Worm (Caenorhabditis elegans) whole organism, L2 larva: ENCODE measurements around the gene T27A10.2.

Source experiments
- C34F6.9 ChIP-seq: fragments of 150-350 bp; optimal IDR thresholded peaks from 2 replicates; lab custom pipeline; 2014; ENCODE audit warnings: missing biosample characterization, missing genetic modification characterization
- ZK546.5 ChIP-seq: sonication (generic microtip); optimal IDR thresholded peaks from 2 replicates; lab custom pipeline; 2017; ENCODE audit warnings: missing biosample characterization, missing genetic modification characterization
- alr-1 ChIP-seq: fragments of 150-350 bp; optimal IDR thresholded peaks from 2 replicates; lab custom pipeline; 2014; ENCODE audit warnings: missing biosample characterization, missing genetic modification characterization
- aly-2 ChIP-seq: fragments of 150-350 bp; optimal IDR thresholded peaks from 2 replicates; lab custom pipeline; 2014; ENCODE audit warnings: missing biosample characterization, missing genetic modification characterization
- ama-1 ChIP-seq: fragments of 150-350 bp; optimal IDR thresholded peaks from 2 replicates; lab custom pipeline; 2018; ENCODE audit warnings: inconsistent platforms
- blmp-1 ChIP-seq: sonication (generic microtip); optimal IDR thresholded peaks from 2 replicates; lab custom pipeline; 2017; ENCODE audit warnings: missing genetic modification characterization, mild to moderate bottlenecking, missing compliant biosample characterization, antibody characterized with exemption, moderate library complexity; ENCODE audit not compliant: insufficient read depth
- ceh-16 ChIP-seq: fragments of 150-350 bp; optimal IDR thresholded peaks from 2 replicates; lab custom pipeline; 2014; ENCODE audit warnings: missing biosample characterization, missing genetic modification characterization
- ceh-82 ChIP-seq: fragments of 150-350 bp; optimal IDR thresholded peaks from 2 replicates; lab custom pipeline; 2014; ENCODE audit warnings: missing biosample characterization, missing genetic modification characterization
- crh-2 ChIP-seq: sonication (generic microtip); optimal IDR thresholded peaks from 2 replicates; lab custom pipeline; 2017; ENCODE audit warnings: missing biosample characterization, missing genetic modification characterization
- elt-1 ChIP-seq: fragments of 150-350 bp; optimal IDR thresholded peaks from 2 replicates; lab custom pipeline; 2014; ENCODE audit warnings: missing biosample characterization, missing genetic modification characterization
- elt-3 ChIP-seq: sonication (generic microtip); optimal IDR thresholded peaks from 2 replicates; lab custom pipeline; 2017; ENCODE audit warnings: missing biosample characterization, missing genetic modification characterization
- lin-39 ChIP-seq: fragments of 150-350 bp; optimal IDR thresholded peaks from 2 replicates; lab custom pipeline; 2014; ENCODE audit warnings: missing biosample characterization, missing genetic modification reagents, missing genetic modification characterization
- lsy-2 ChIP-seq, 2 experiments: fragments of 150-350 bp in 1 of 2; sonication (generic microtip) in 1 of 2; optimal IDR thresholded peaks; 2 replicates each; lab custom pipeline; 2014 to 2017; ENCODE audit warnings: missing biosample characterization in 2 of 2, missing genetic modification characterization in 2 of 2
- mab-5 ChIP-seq: fragments of 150-350 bp; optimal IDR thresholded peaks from 2 replicates; lab custom pipeline; 2014; ENCODE audit warnings: missing biosample characterization, missing genetic modification characterization
- mbf-1 ChIP-seq: sonication (generic microtip); optimal IDR thresholded peaks from 2 replicates; lab custom pipeline; 2017; ENCODE audit warnings: missing biosample characterization, missing genetic modification characterization
- mdl-1 ChIP-seq, 2 experiments: fragments of 150-350 bp in 1 of 2; sonication (generic microtip) in 1 of 2; optimal IDR thresholded peaks; 2 replicates each; lab custom pipeline; 2017; ENCODE audit warnings: missing biosample characterization in 2 of 2, missing genetic modification characterization in 2 of 2
- nhr-10 ChIP-seq: sonication (generic microtip); optimal IDR thresholded peaks from 2 replicates; lab custom pipeline; 2017; ENCODE audit warnings: missing biosample characterization, missing genetic modification characterization
- nhr-11 ChIP-seq: fragments of 150-350 bp; optimal IDR thresholded peaks from 2 replicates; lab custom pipeline; 2014; ENCODE audit warnings: missing biosample characterization, missing genetic modification characterization
- nhr-21 ChIP-seq: fragments of 150-350 bp; optimal IDR thresholded peaks from 2 replicates; lab custom pipeline; 2014; ENCODE audit warnings: missing biosample characterization, missing genetic modification characterization
- nhr-25 ChIP-seq: fragments of 150-350 bp; sonication (generic microtip); optimal IDR thresholded peaks from 3 replicates; lab custom pipeline; 2014; ENCODE audit warnings: missing biosample characterization, missing genetic modification characterization
- nhr-6 ChIP-seq: fragments of 150-350 bp; optimal IDR thresholded peaks from 2 replicates; lab custom pipeline; 2014; ENCODE audit warnings: missing biosample characterization, missing genetic modification characterization
- nhr-77 ChIP-seq: fragments of 150-350 bp; optimal IDR thresholded peaks from 2 replicates; lab custom pipeline; 2014; ENCODE audit warnings: missing biosample characterization, missing genetic modification characterization
- peb-1 ChIP-seq: fragments of 150-350 bp; optimal IDR thresholded peaks from 2 replicates; lab custom pipeline; 2014; ENCODE audit warnings: missing biosample characterization, missing genetic modification characterization
- sem-4 ChIP-seq: fragments of 150-350 bp; optimal IDR thresholded peaks from 2 replicates; lab custom pipeline; 2014; ENCODE audit warnings: missing biosample characterization, missing genetic modification reagents, missing genetic modification characterization
- skn-1 ChIP-seq: sonication (generic microtip); optimal IDR thresholded peaks from 2 replicates; lab custom pipeline; 2017; ENCODE audit warnings: missing biosample characterization, missing genetic modification characterization
- sma-9 ChIP-seq, 2 experiments: fragments of 150-350 bp in 1 of 2; sonication (generic microtip) in 1 of 2; optimal IDR thresholded peaks; 2 replicates each; lab custom pipeline; 2014 to 2016; ENCODE audit warnings: missing genetic modification characterization in 2 of 2, mild to moderate bottlenecking in 1 of 2, missing biosample characterization in 1 of 2, missing compliant biosample characterization in 1 of 2, missing genetic modification reagents in 1 of 2, moderate library complexity in 1 of 2
- unc-62 ChIP-seq: fragments of 150-350 bp; optimal IDR thresholded peaks from 2 replicates; lab custom pipeline; 2014; ENCODE audit warnings: missing biosample characterization, missing genetic modification reagents, missing genetic modification characterization
- ztf-1 ChIP-seq: fragments of 200-800 bp; sonication (Bioruptor generic); conservative IDR thresholded peaks from 2 replicates; pipeline ENCODE4 v1.3.6; 2022; ENCODE audit warnings: missing genetic modification characterization, missing compliant biosample characterization
- ztf-4 ChIP-seq: fragments of 150-350 bp; optimal IDR thresholded peaks from 2 replicates; lab custom pipeline; 2014; ENCODE audit warnings: missing biosample characterization, missing genetic modification characterization

T27A10.2 gene

ce11 chrX:3628016-3628415 is 42.3 kb downstream of the T27A10.2 start, which contains the start of gene vep-2:
TSS of gene vep-2 (plus strand) at chrX:3628316.
- TF ChIP-seq nhr-77 (tag; lab: Kevin White, UChicago) (no peak), mdl-1 (tag; optimal IDR thresholded peaks at IDR 0.05; lab: Kevin White, UChicago) (no peak), lsy-2 (tag; optimal IDR thresholded peaks at IDR 0.05; lab: Kevin White, UChicago) (no peak), skn-1 (tag; lab: Kevin White, UChicago) (no peak), C34F6.9 (no peak), sma-9 (GFP tag; optimal IDR thresholded peaks at IDR 0.05; lab: Kevin White, UChicago) (no peak), sma-9 (tag; optimal IDR thresholded peaks at IDR 0.05; lab: Kevin White, UChicago) (no peak), ceh-16 (tag; lab: Kevin White, UChicago) (no peak), elt-1 (tag; lab: Kevin White, UChicago) (no peak), mab-5 (no peak)
- TF ChIP-seq, all 48 proteins: peak for 0

- TF ChIP-seq sma-9 (GFP tag; optimal IDR thresholded peaks at IDR 0.05; lab: Kevin White, UChicago) (no peak), sma-9 (tag; optimal IDR thresholded peaks at IDR 0.05; lab: Kevin White, UChicago) (no peak), mbf-1 (tag; lab: Kevin White, UChicago) (no peak), mdl-1 (tag; optimal IDR thresholded peaks at IDR 0.05; lab: Kevin White, UChicago) (no peak), ceh-82 (no peak), nhr-77 (tag; lab: Kevin White, UChicago) (no peak), nhr-25 (tag; lab: Kevin White, UChicago) (no peak), alr-1 (no peak), ama-1 (no peak), crh-2 (tag; lab: Kevin White, UChicago) (no peak), sem-4 (tag; lab: Kevin White, UChicago) (no peak), elt-1 (tag; lab: Kevin White, UChicago) (no peak), blmp-1 (tag; lab: Kevin White, UChicago) (no peak)
- TF ChIP-seq, all 48 proteins: peak for 0
Measured at ce11 chrX:3630090-3630489, 44.3 kb downstream of the T27A10.2 start.

ce11 chrX:3631550-3631949 is 45.8 kb downstream of the T27A10.2 start:
- TF ChIP-seq sma-9 (GFP tag; optimal IDR thresholded peaks at IDR 0.05; lab: Kevin White, UChicago) (no peak), sma-9 (tag; optimal IDR thresholded peaks at IDR 0.05; lab: Kevin White, UChicago) (no peak), unc-62 (GFP tag; lab: Kevin White, UChicago) (no peak), ZK546.5 (tag; lab: Kevin White, UChicago) (no peak), ztf-1 (GFP tag; lab: Robert Waterston, UW) (no peak), alr-1 (no peak), nhr-6 (tag; lab: Kevin White, UChicago) (no peak), sem-4 (tag; lab: Kevin White, UChicago) (no peak), elt-3 (tag; lab: Kevin White, UChicago) (no peak), C34F6.9 (no peak), peb-1 (tag; lab: Kevin White, UChicago) (no peak), crh-2 (tag; lab: Kevin White, UChicago) (no peak), lsy-2 (tag; optimal IDR thresholded peaks at IDR 0.05; lab: Kevin White, UChicago) (no peak)

- TF ChIP-seq nhr-10 (tag; lab: Kevin White, UChicago), result no peak
Measured at ce11 chrX:3633654-3634053, 47.9 kb downstream of the T27A10.2 start, which contains the start of gene gst-11. TSS of gene gst-11 (minus strand) at chrX:3633754.

- TF ChIP-seq nhr-11 (tag; lab: Kevin White, UChicago) (no peak), nhr-77 (tag; lab: Kevin White, UChicago) (no peak), elt-1 (tag; lab: Kevin White, UChicago) (no peak), lin-39 (no peak), aly-2 (tag; lab: Kevin White, UChicago) (no peak), sma-9 (GFP tag; optimal IDR thresholded peaks at IDR 0.05; lab: Kevin White, UChicago) (no peak), sma-9 (tag; optimal IDR thresholded peaks at IDR 0.05; lab: Kevin White, UChicago) (no peak), ztf-4 (tag; lab: Kevin White, UChicago) (no peak), lsy-2 (tag; optimal IDR thresholded peaks at IDR 0.05; lab: Kevin White, UChicago) (no peak), nhr-21 (tag; lab: Kevin White, UChicago) (no peak)
- TF ChIP-seq, all 48 proteins: peak for 0
Measured at ce11 chrX:3634782-3635181, 49.0 kb downstream of the T27A10.2 start.
